Fruit fly (Drosophila melanogaster) whole organism, embryonic: ENCODE data around the gene mRpL16.
A peak's percentile ranks its signal among the peaks of the same experiment; 100 is the strongest.

Experiments used
- Atf6 ChIP-seq: fragments of 200-800 bp; sonication (Bioruptor generic); IDR thresholded peaks from 2 replicates; pipeline ENCODE4 v1.3.6; 2022; ENCODE audit warnings: missing biosample characterization, missing genetic modification characterization
- B-H2 ChIP-seq: fragments of 200-800 bp; sonication (Bioruptor generic); optimal IDR thresholded peaks from 2 replicates; lab custom pipeline; 2018; ENCODE audit warnings: missing biosample characterization, mild to moderate bottlenecking, missing genetic modification characterization
- Blimp-1 ChIP-seq: fragments of 200-800 bp; sonication (Bioruptor generic); optimal IDR thresholded peaks from 3 replicates; lab custom pipeline; 2018; ENCODE audit warnings: missing biosample characterization, missing genetic modification characterization, mild to moderate bottlenecking, moderate library complexity, missing genetic modification reagents
- BtbVII ChIP-seq: fragments of 200-800 bp; sonication (Bioruptor generic); optimal IDR thresholded peaks from 3 replicates; lab custom pipeline; 2017; ENCODE audit warnings: missing biosample characterization, mild to moderate bottlenecking, missing genetic modification characterization
- CG10209 ChIP-seq: fragments of 200-800 bp; sonication (Bioruptor generic); optimal IDR thresholded peaks from 3 replicates; lab custom pipeline; 2017; ENCODE audit warnings: missing biosample characterization, mild to moderate bottlenecking, missing genetic modification characterization, missing genetic modification reagents
- CG11093 ChIP-seq: fragments of 200-800 bp; sonication (Bioruptor generic); IDR thresholded peaks from 3 replicates; pipeline ENCODE4 v1.3.6; 2022; ENCODE audit warnings: missing biosample characterization, missing genetic modification characterization
- CG12219 ChIP-seq: fragments of 200-800 bp; sonication (Bioruptor generic); optimal IDR thresholded peaks from 3 replicates; lab custom pipeline; 2018; ENCODE audit warnings: missing biosample characterization, mild to moderate bottlenecking, missing genetic modification characterization
- CG12744 ChIP-seq: fragments of 200-800 bp; sonication (Bioruptor generic); optimal IDR thresholded peaks from 2 replicates; lab custom pipeline; 2016; ENCODE audit warnings: missing biosample characterization, missing genetic modification characterization
- CG14014 ChIP-seq: fragments of 200-800 bp; sonication (Bioruptor generic); IDR thresholded peaks from 2 replicates; pipeline ENCODE4 v1.3.6; 2022; ENCODE audit warnings: missing biosample characterization, missing genetic modification characterization
- CG15601 ChIP-seq: fragments of 200-800 bp; sonication (Bioruptor generic); optimal IDR thresholded peaks from 3 replicates; lab custom pipeline; 2019; ENCODE audit warnings: missing biosample characterization, mild to moderate bottlenecking, missing genetic modification characterization, moderate library complexity
- CG17829 ChIP-seq: fragments of 200-800 bp; optimal IDR thresholded peaks from 2 replicates; lab custom pipeline; 2019; ENCODE audit warnings: missing biosample characterization, mild to moderate bottlenecking, missing genetic modification characterization, moderate library complexity
- CG1792 ChIP-seq: fragments of 200-800 bp; sonication (Bioruptor generic); optimal IDR thresholded peaks from 2 replicates; lab custom pipeline; 2016; ENCODE audit warnings: missing biosample characterization, missing genetic modification characterization
- CG1832 ChIP-seq: fragments of 200-800 bp; sonication (Bioruptor generic); optimal IDR thresholded peaks from 2 replicates; lab custom pipeline; 2017; ENCODE audit warnings: missing biosample characterization, mild to moderate bottlenecking, missing genetic modification characterization, inconsistent platforms
- CG2678 ChIP-seq: fragments of 200-800 bp; sonication (Bioruptor generic); optimal IDR thresholded peaks from 3 replicates; lab custom pipeline; 2019; ENCODE audit warnings: missing biosample characterization, mild to moderate bottlenecking, missing genetic modification characterization, moderate library complexity
- CG34224 ChIP-seq: fragments of 200-800 bp; sonication (Bioruptor generic); IDR thresholded peaks from 3 replicates; pipeline ENCODE4 v1.3.6; 2022; ENCODE audit warnings: missing biosample characterization, missing genetic modification characterization; ENCODE audit not compliant: partially characterized antibody
- CG34376 ChIP-seq: fragments of 200-800 bp; sonication (Bioruptor generic); optimal IDR thresholded peaks from 2 replicates; lab custom pipeline; 2018; ENCODE audit warnings: missing biosample characterization, mild to moderate bottlenecking, missing genetic modification characterization
- CG3838 ChIP-seq: fragments of 200-800 bp; sonication (Bioruptor generic); optimal IDR thresholded peaks from 3 replicates; lab custom pipeline; 2016; ENCODE audit warnings: missing biosample characterization, missing genetic modification characterization
- CG4730 ChIP-seq: fragments of 200-800 bp; sonication (Bioruptor generic); IDR thresholded peaks from 2 replicates; pipeline ENCODE4 v1.3.6; 2022; ENCODE audit warnings: missing biosample characterization, missing genetic modification characterization
- CG4854 ChIP-seq: fragments of 200-800 bp; sonication (Bioruptor generic); optimal IDR thresholded peaks from 2 replicates; lab custom pipeline; 2016; ENCODE audit warnings: missing biosample characterization, missing genetic modification characterization, inconsistent platforms
- CG6175 ChIP-seq: fragments of 200-800 bp; sonication (Bioruptor generic); IDR thresholded peaks from 3 replicates; pipeline ENCODE4 v1.3.6; 2022; ENCODE audit warnings: missing biosample characterization, missing genetic modification characterization
- Dbx ChIP-seq: fragments of 200-800 bp; sonication (Bioruptor generic); IDR thresholded peaks from 3 replicates; pipeline ENCODE4 v1.3.6; 2022; ENCODE audit warnings: missing biosample characterization, missing genetic modification characterization
- Dek ChIP-seq: fragments of 200-800 bp; sonication (Bioruptor generic); optimal IDR thresholded peaks from 3 replicates; lab custom pipeline; 2019; ENCODE audit warnings: missing biosample characterization, mild to moderate bottlenecking, missing genetic modification characterization, moderate library complexity
- Gsc ChIP-seq: fragments of 200-800 bp; sonication (Bioruptor generic); IDR thresholded peaks from 2 replicates; pipeline ENCODE4 v1.3.6; 2022; ENCODE audit warnings: missing biosample characterization, missing genetic modification characterization
- Hr3 ChIP-seq: fragments of 200-800 bp; sonication (Bioruptor generic); optimal IDR thresholded peaks from 3 replicates; lab custom pipeline; 2016; ENCODE audit warnings: missing biosample characterization, missing genetic modification characterization
- Meics ChIP-seq: fragments of 200-800 bp; sonication (Bioruptor generic); optimal IDR thresholded peaks from 2 replicates; lab custom pipeline; 2017; ENCODE audit warnings: missing biosample characterization, mild to moderate bottlenecking, missing genetic modification characterization
- Nf-YA ChIP-seq: fragments of 200-800 bp; sonication (Bioruptor generic); IDR thresholded peaks from 2 replicates; pipeline ENCODE4 v1.3.6; 2022; ENCODE audit warnings: missing biosample characterization, missing genetic modification characterization
- Poxn ChIP-seq: fragments of 200-800 bp; sonication (Bioruptor generic); IDR thresholded peaks from 2 replicates; pipeline ENCODE4 v1.3.6; 2022; ENCODE audit warnings: missing biosample characterization, missing genetic modification characterization
- Ptx1 ChIP-seq: fragments of 200-800 bp; sonication (Bioruptor generic); IDR thresholded peaks from 2 replicates; pipeline ENCODE4 v1.3.6; 2022; ENCODE audit warnings: missing biosample characterization, missing genetic modification characterization
- Side ChIP-seq: fragments of 200-800 bp; sonication (Bioruptor generic); optimal IDR thresholded peaks from 2 replicates; lab custom pipeline; 2016; ENCODE audit warnings: missing biosample characterization, missing genetic modification characterization
- Sox102F ChIP-seq: fragments of 200-800 bp; sonication (Bioruptor generic); optimal IDR thresholded peaks from 2 replicates; lab custom pipeline; 2018; ENCODE audit warnings: missing biosample characterization, mild to moderate bottlenecking, missing genetic modification characterization, moderate library complexity
- Xbp1 ChIP-seq: fragments of 200-800 bp; sonication (Bioruptor generic); optimal IDR thresholded peaks from 3 replicates; lab custom pipeline; 2016; ENCODE audit warnings: missing biosample characterization, mild to moderate bottlenecking, missing genetic modification characterization
- btn ChIP-seq: fragments of 200-800 bp; sonication (Bioruptor generic); optimal IDR thresholded peaks from 2 replicates; lab custom pipeline; 2016; ENCODE audit warnings: missing biosample characterization, missing genetic modification characterization
- cas ChIP-seq: fragments of 200-800 bp; sonication (Bioruptor generic); IDR thresholded peaks from 2 replicates; pipeline ENCODE4 v1.3.6; 2022; ENCODE audit warnings: missing biosample characterization, missing genetic modification characterization
- danr ChIP-seq: fragments of 200-800 bp; sonication (Bioruptor generic); IDR thresholded peaks from 2 replicates; pipeline ENCODE4 v1.3.6; 2022; ENCODE audit warnings: missing biosample characterization, missing genetic modification characterization
- dm ChIP-seq: fragments of 200-800 bp; sonication (Bioruptor generic); optimal IDR thresholded peaks from 3 replicates; lab custom pipeline; 2016; ENCODE audit warnings: missing biosample characterization, missing genetic modification characterization
- dysf ChIP-seq: fragments of 200-800 bp; sonication (Bioruptor generic); IDR thresholded peaks from 3 replicates; pipeline ENCODE4 v1.3.6; 2022; ENCODE audit warnings: missing biosample characterization, missing genetic modification characterization
- jigr1 ChIP-seq: fragments of 200-800 bp; sonication (Bioruptor generic); IDR thresholded peaks from 3 replicates; pipeline ENCODE4 v1.3.6; 2022; ENCODE audit warnings: missing biosample characterization, missing genetic modification characterization
- luna ChIP-seq: fragments of 200-800 bp; sonication (Bioruptor generic); optimal IDR thresholded peaks from 2 replicates; lab custom pipeline; 2016; ENCODE audit warnings: missing biosample characterization, missing genetic modification characterization
- onecut ChIP-seq: fragments of 200-800 bp; sonication (Bioruptor generic); IDR thresholded peaks from 2 replicates; pipeline ENCODE4 v1.3.6; 2022; ENCODE audit warnings: missing biosample characterization, missing genetic modification characterization
- p53 ChIP-seq: fragments of 200-800 bp; sonication (Bioruptor generic); optimal IDR thresholded peaks from 2 replicates; lab custom pipeline; 2016; ENCODE audit warnings: missing biosample characterization, missing genetic modification characterization
- prd ChIP-seq, 3 experiments: fragments of >200 bp in 2 of 3; fragments of 200-800 bp in 1 of 3; sonication (Bioruptor generic) in 1 of 3; optimal IDR thresholded peaks in 2 of 3; IDR thresholded peaks in 1 of 3; 2 replicates in 2 of 3; 3 replicates in 1 of 3; pipeline versions ENCODE4 v1.3.6 to Lab custom; 2017 to 2022; ENCODE audit warnings: missing biosample characterization in 1 of 3, missing genetic modification characterization in 1 of 3
- shn ChIP-seq: fragments of 200-800 bp; sonication (Bioruptor generic); optimal IDR thresholded peaks from 3 replicates; lab custom pipeline; 2016; ENCODE audit warnings: missing biosample characterization, missing genetic modification characterization
- slbo ChIP-seq: fragments of 200-800 bp; sonication (Bioruptor generic); IDR thresholded peaks from 2 replicates; pipeline ENCODE4 v1.3.6; 2022; ENCODE audit warnings: missing biosample characterization, missing genetic modification characterization
- sob ChIP-seq: fragments of 200-800 bp; sonication (Bioruptor generic); IDR thresholded peaks from 2 replicates; pipeline ENCODE4 v1.3.6; 2022; ENCODE audit warnings: missing biosample characterization, missing genetic modification characterization
- sr ChIP-seq: fragments of 200-800 bp; sonication (Bioruptor generic); IDR thresholded peaks from 3 replicates; pipeline ENCODE4 v1.3.6; 2022; ENCODE audit warnings: missing biosample characterization, missing genetic modification characterization
- tio ChIP-seq: fragments of 200-800 bp; sonication (Bioruptor generic); optimal IDR thresholded peaks from 2 replicates; lab custom pipeline; 2017; ENCODE audit warnings: missing biosample characterization, missing genetic modification characterization, inconsistent platforms
- unc-4 ChIP-seq: fragments of 200-800 bp; sonication (Bioruptor generic); IDR thresholded peaks from 2 replicates; pipeline ENCODE4 v1.3.6; 2022; ENCODE audit warnings: missing biosample characterization, missing genetic modification characterization; ENCODE audit not compliant: partially characterized antibody
- usp ChIP-seq: fragments of >200 bp; optimal IDR thresholded peaks from 2 replicates; lab custom pipeline; 2017; ENCODE audit warnings: missing biosample characterization, missing genetic modification characterization
- zfh2 ChIP-seq: fragments of 200-800 bp; sonication (Bioruptor generic); optimal IDR thresholded peaks from 2 replicates; lab custom pipeline; 2016; ENCODE audit warnings: missing biosample characterization, missing genetic modification characterization

The mRpL16 gene

DNA sequence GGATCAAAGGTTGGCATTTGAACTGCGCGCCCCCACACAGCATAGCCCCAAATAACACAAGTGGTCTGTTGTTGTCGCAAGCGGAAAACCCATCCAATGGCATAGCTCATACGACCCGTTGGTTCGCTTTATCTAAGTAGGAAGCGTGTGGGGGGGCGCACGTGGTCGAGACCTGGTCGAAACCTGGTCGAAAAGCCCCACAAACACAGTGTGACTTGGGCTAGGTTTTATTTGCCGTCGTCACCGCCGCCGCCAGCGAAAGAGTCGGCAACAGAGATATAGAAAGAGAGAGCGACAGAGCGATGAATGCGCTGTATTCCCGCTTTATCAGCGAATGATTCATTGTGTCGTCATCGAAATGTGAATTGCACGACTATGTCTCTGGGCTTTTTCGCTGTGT is 47.2 kb upstream of the mRpL16 start (continued):
- TF ChIP-seq CG4730 (GFP tag; lab: Robert Waterston, UW) (no peak), cas (GFP tag; lab: Robert Waterston, UW) (no peak), shn (peak; percentile 3), danr (GFP tag; lab: Robert Waterston, UW) (no peak), sr (peak; percentile 44; the same call in 1 of the 3 replicates), CG14014 (GFP tag; lab: Robert Waterston, UW) (no peak), Blimp-1 (peak; percentile 22), BtbVII (GFP tag; lab: Kevin White, UChicago) (peak; percentile 35)

DNA sequence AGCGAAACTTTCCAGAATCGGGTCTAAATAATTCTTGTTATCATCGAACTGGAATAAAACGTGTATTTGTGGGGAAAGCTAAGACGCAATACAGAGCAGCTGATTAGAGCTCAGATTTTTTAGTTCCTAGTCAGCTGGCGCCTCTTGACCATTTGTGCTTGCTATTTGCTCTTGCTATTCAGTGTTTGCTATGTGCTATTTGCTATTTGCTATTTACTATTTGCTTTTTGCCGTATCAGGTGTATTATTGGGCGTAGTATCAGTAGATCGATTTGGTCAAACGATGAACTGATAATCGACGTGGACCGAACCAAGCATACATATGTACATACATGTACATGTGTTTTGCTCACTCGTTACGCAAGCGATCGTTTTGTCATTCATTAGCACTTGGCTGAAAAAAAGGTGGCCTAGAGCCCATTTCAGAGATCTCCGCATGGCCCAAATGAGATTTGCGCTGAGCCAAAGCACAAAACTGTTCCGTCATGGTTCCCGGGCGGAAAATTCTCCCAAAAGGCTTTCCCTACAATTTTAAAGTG is 44.6 kb upstream of the mRpL16 start:
- TF ChIP-seq CG34376, result peak; percentile 73
- no peak for TF ChIP-seq Xbp1 (GFP tag; lab: Kevin White, UChicago)
- TF ChIP-seq sob, result peak; percentile 46; the same call in 1 of the 2 replicates
- peak; percentile 12 for TF ChIP-seq zfh2 (GFP tag; lab: Kevin White, UChicago)
- TF ChIP-seq Atf6 (GFP tag; lab: Robert Waterston, UW), result peak; percentile 41; the same call in 1 of the 2 replicates
- TF ChIP-seq Side (GFP tag; lab: Kevin White, UChicago), result peak; percentile 44
- no peak for TF ChIP-seq CG17829 (tag; lab: Kevin White, UChicago)
- TF ChIP-seq slbo (GFP tag; lab: Robert Waterston, UW), result peak; percentile 52
- no peak for TF ChIP-seq prd (optimal IDR thresholded peaks at IDR 0.05; lab: Kevin White, UChicago)
- peak; percentile 50; the same call in 2 of the 3 replicates for TF ChIP-seq prd (GFP tag; IDR thresholded peaks at IDR 0.05; lab: Robert Waterston, UW)
- peak; percentile 4 for TF ChIP-seq dm (GFP tag; lab: Kevin White, UChicago)
- TF ChIP-seq btn, result peak; percentile 18
- peak; percentile 62 for TF ChIP-seq CG12744 (GFP tag; lab: Kevin White, UChicago)
- peak; percentile 61; the same call in 1 of the 3 replicates for TF ChIP-seq CG6175 (GFP tag; lab: Robert Waterston, UW)
- no peak for TF ChIP-seq CG1832 (GFP tag; lab: Kevin White, UChicago)
- peak; percentile 71 for TF ChIP-seq Meics (GFP tag; lab: Kevin White, UChicago)
- TF ChIP-seq Gsc, result no peak
- peak; percentile 87 for TF ChIP-seq CG1792 (GFP tag; lab: Kevin White, UChicago)
- TF ChIP-seq CG34224 (GFP tag; lab: Robert Waterston, UW), result no peak
- peak; percentile 68 for TF ChIP-seq CG2678 (tag; lab: Kevin White, UChicago)
- peak; percentile 14 for TF ChIP-seq CG15601
- TF ChIP-seq CG10209, result peak; percentile 61
- TF ChIP-seq CG11093 (GFP tag; lab: Robert Waterston, UW), result no peak
- TF ChIP-seq CG3838 (GFP tag; lab: Kevin White, UChicago), result peak; percentile 7
- TF ChIP-seq Dek (tag; lab: Kevin White, UChicago), result peak; percentile 7
- TF ChIP-seq CG12219 (GFP tag; lab: Kevin White, UChicago), result no peak
- peak; percentile 38 for TF ChIP-seq Sox102F (GFP tag; lab: Kevin White, UChicago)
- no peak for TF ChIP-seq Poxn
- peak; percentile 9 for TF ChIP-seq Hr3 (GFP tag; lab: Kevin White, UChicago)
- TF ChIP-seq usp (GFP tag; lab: Kevin White, UChicago), result no peak
- no peak for TF ChIP-seq unc-4 (GFP tag; lab: Robert Waterston, UW)
- TF ChIP-seq luna (GFP tag; lab: Kevin White, UChicago), result no peak
- peak; percentile 41; the same call in 1 of the 3 replicates for TF ChIP-seq dysf (GFP tag; lab: Robert Waterston, UW)
- peak; percentile 34; the same call in 1 of the 2 replicates for TF ChIP-seq Nf-YA (GFP tag; lab: Robert Waterston, UW)
- TF ChIP-seq CG4854 (GFP tag; lab: Kevin White, UChicago), result peak; percentile 13
- TF ChIP-seq B-H2, result peak; percentile 36
- TF ChIP-seq jigr1, result no peak
- peak; percentile 60 for TF ChIP-seq tio
- TF ChIP-seq Ptx1 (GFP tag; lab: Robert Waterston, UW), result 0 out of 2 replicates have a peak, but pooled peaks have one; percentile 15
- TF ChIP-seq onecut (GFP tag; lab: Robert Waterston, UW), result peak; percentile 19; the same call in 1 of the 2 replicates
- TF ChIP-seq Dbx (GFP tag; lab: Robert Waterston, UW), result peak; percentile 73; the same call in 2 of the 3 replicates
- peak; percentile 17 for TF ChIP-seq p53 (GFP tag; lab: Kevin White, UChicago)
